Worm (Caenorhabditis elegans): ENCODE data around the gene ztf-13.

The ztf-13 gene

ce11 chrX:3111687-3112086 is 9.7 kb upstream of the ztf-13 start (continued):
- 0 out of 2 replicates have a peak, but pooled peaks have one; percentile 44 for TF ChIP-seq lin-1 (GFP tag; IDR thresholded peaks at IDR 0.05)
- 0 out of 2 replicates have a peak, but pooled peaks have one; percentile 63 for TF ChIP-seq D1046.2 (GFP tag; IDR thresholded peaks at IDR 0.05)
- TF ChIP-seq dve-1 (tag; optimal IDR thresholded peaks at IDR 0.05; ENCODE audit: insufficient read depth), result peak; percentile 59
- TF ChIP-seq arid-1 (GFP tag; conservative IDR thresholded peaks at IDR 0.05), result no peak
- no peak for TF ChIP-seq nhr-28 (tag; optimal IDR thresholded peaks at IDR 0.05)
- TF ChIP-seq spr-3 (GFP tag; optimal IDR thresholded peaks at IDR 0.05), result no peak

ce11 chrX:3111066-3111465 is 9.1 kb upstream of the ztf-13 start:
- TF ChIP-seq hif-1 (tag; optimal IDR thresholded peaks at IDR 0.05) (peak in 1 of 2 experiments; percentile 66), unc-62 (GFP tag; optimal IDR thresholded peaks at IDR 0.05 in 1 of 2) (peak in 1 of 2 experiments; percentile 76), unc-62 (tag; optimal IDR thresholded peaks at IDR 0.05) (no peak), Y75B8A.6 (GFP tag; IDR thresholded peaks at IDR 0.05) (no peak), dmd-9 (GFP tag; IDR thresholded peaks at IDR 0.05) (no peak), snpc-4 (tag; optimal IDR thresholded peaks at IDR 0.05) (no peak), hlh-30 (tag; optimal IDR thresholded peaks at IDR 0.05; ENCODE audit: insufficient read depth) (peak; percentile 83), mdt-29 (GFP tag; IDR thresholded peaks at IDR 0.05) (peak; percentile 15; the same call in 1 of the 2 replicates), lin-38 (GFP tag; IDR thresholded peaks at IDR 0.05) (no peak), lin-13 (GFP tag; optimal IDR thresholded peaks at IDR 0.05) (peak; percentile 3), fkh-10 (GFP tag; optimal IDR thresholded peaks at IDR 0.05) (peak; percentile 79), hlh-11 (tag; optimal IDR thresholded peaks at IDR 0.05) (peak; percentile 19), ZK337.2 (GFP tag; IDR thresholded peaks at IDR 0.05) (0 out of 2 replicates have a peak, but pooled peaks have one; percentile 15), mes-2 (tag; optimal IDR thresholded peaks at IDR 0.05; ENCODE audit: poor library complexity, severe bottlenecking) (peak; percentile 19), aha-1 (tag) (no peak), mdl-1 (tag; optimal IDR thresholded peaks at IDR 0.05) (peak in 1 of 2 experiments; percentile 64), fos-1 (tag; optimal IDR thresholded peaks at IDR 0.05) (no peak), spr-3 (GFP tag; optimal IDR thresholded peaks at IDR 0.05) (no peak), lsy-2 (tag; optimal IDR thresholded peaks at IDR 0.05) (peak; percentile 27 to 36), ces-1 (GFP tag; optimal IDR thresholded peaks at IDR 0.05) (peak; percentile 49), ceh-20 (GFP tag; IDR thresholded peaks at IDR 0.05) (0 out of 2 replicates have a peak, but pooled peaks have one; percentile 36), rbr-2 (tag; optimal IDR thresholded peaks at IDR 0.05) (peak; percentile 6)

- TF ChIP-seq dmd-6 (GFP tag; IDR thresholded peaks at IDR 0.05) (peak; percentile 37; the same call in 1 of the 2 replicates), attf-4 (tag; optimal IDR thresholded peaks at IDR 0.05) (no peak), nhr-28 (tag; optimal IDR thresholded peaks at IDR 0.05) (peak; percentile 46), nhr-77 (tag; optimal IDR thresholded peaks at IDR 0.05) (peak; percentile 30), nhr-111 (GFP tag; optimal IDR thresholded peaks at IDR 0.05) (no peak), dve-1 (tag; optimal IDR thresholded peaks at IDR 0.05; ENCODE audit: insufficient read depth) (peak; percentile 18), daf-19 (GFP tag; conservative IDR thresholded peaks at IDR 0.05) (no peak), pqm-1 (tag; optimal IDR thresholded peaks at IDR 0.05) (peak; percentile 91), lin-39 (tag; optimal IDR thresholded peaks at IDR 0.05) (no peak), hlh-11 (tag; optimal IDR thresholded peaks at IDR 0.05) (peak; percentile 9), mes-2 (tag; optimal IDR thresholded peaks at IDR 0.05; ENCODE audit: poor library complexity, severe bottlenecking) (peak; percentile 26), pha-4 (GFP tag; IDR thresholded peaks at IDR 0.05) (no peak), pha-4 (tag; optimal IDR thresholded peaks at IDR 0.05) (no peak), daf-16 (GFP tag; optimal IDR thresholded peaks at IDR 0.05) (no peak), daf-16 (tag; optimal IDR thresholded peaks at IDR 0.05) (peak; percentile 61), ceh-82 (tag; optimal IDR thresholded peaks at IDR 0.05) (no peak), spr-3 (GFP tag; optimal IDR thresholded peaks at IDR 0.05) (no peak), hif-1 (tag; optimal IDR thresholded peaks at IDR 0.05) (no peak)
Observed at ce11 chrX:3110576-3110975, 8.6 kb upstream of the ztf-13 start, which contains the start of gene gpcp-1. gpcp-1 (minus strand) TSS chrX:3110628.
